Fruit fly (Drosophila melanogaster) whole organism, embryonic: Measurements from ENCODE around the gene Root.
A peak's percentile ranks its signal among the peaks of the same experiment; 100 is the strongest.

Experiments used
- B-H1 ChIP-seq: fragments of 200-800 bp; sonication (Bioruptor generic); IDR thresholded peaks from 3 replicates; pipeline ENCODE4 v1.3.6; 2022; ENCODE audit warnings: missing biosample characterization, missing genetic modification characterization
- B-H2 ChIP-seq: fragments of 200-800 bp; sonication (Bioruptor generic); optimal IDR thresholded peaks from 2 replicates; lab custom pipeline; 2018; ENCODE audit warnings: missing biosample characterization, mild to moderate bottlenecking, missing genetic modification characterization
- CG10366 ChIP-seq: fragments of 200-800 bp; sonication (Bioruptor generic); IDR thresholded peaks from 2 replicates; pipeline ENCODE4 v1.3.6; 2022; ENCODE audit warnings: missing biosample characterization, missing genetic modification characterization
- CG10462 ChIP-seq: fragments of 200-800 bp; sonication (Bioruptor generic); optimal IDR thresholded peaks from 2 replicates; lab custom pipeline; 2016; ENCODE audit warnings: missing biosample characterization, missing genetic modification characterization
- CG10565 ChIP-seq: fragments of 200-800 bp; sonication (Bioruptor generic); optimal IDR thresholded peaks from 3 replicates; lab custom pipeline; 2016; ENCODE audit warnings: missing biosample characterization, mild to moderate bottlenecking, missing genetic modification characterization
- CG11247 ChIP-seq: fragments of 200-800 bp; sonication (Bioruptor generic); IDR thresholded peaks from 2 replicates; pipeline ENCODE4 v1.3.6; 2022; ENCODE audit warnings: missing biosample characterization, missing genetic modification characterization
- CG12299 ChIP-seq: fragments of 200-800 bp; sonication (Bioruptor generic); optimal IDR thresholded peaks from 2 replicates; lab custom pipeline; 2018; ENCODE audit warnings: missing biosample characterization, mild to moderate bottlenecking, missing genetic modification characterization
- CG12391 ChIP-seq: fragments of 200-800 bp; sonication (Bioruptor generic); optimal IDR thresholded peaks from 3 replicates; lab custom pipeline; 2018; ENCODE audit warnings: missing biosample characterization, mild to moderate bottlenecking, missing genetic modification characterization, moderate library complexity
- CG17361 ChIP-seq: fragments of 200-800 bp; sonication (Bioruptor generic); IDR thresholded peaks from 3 replicates; pipeline ENCODE4 v1.3.6; 2022; ENCODE audit warnings: missing biosample characterization, missing genetic modification characterization
- CG17802 ChIP-seq: fragments of 200-800 bp; sonication (Bioruptor generic); optimal IDR thresholded peaks from 2 replicates; lab custom pipeline; 2018; ENCODE audit warnings: missing biosample characterization, mild to moderate bottlenecking, missing genetic modification characterization, moderate library complexity
- CG30403 ChIP-seq: fragments of 200-800 bp; sonication (Bioruptor generic); optimal IDR thresholded peaks from 3 replicates; lab custom pipeline; 2016; ENCODE audit warnings: missing biosample characterization, missing genetic modification characterization
- CG31365 ChIP-seq: fragments of 200-800 bp; sonication (Bioruptor generic); optimal IDR thresholded peaks from 2 replicates; lab custom pipeline; 2018; ENCODE audit warnings: missing biosample characterization, mild to moderate bottlenecking, missing genetic modification characterization
- CG34376 ChIP-seq: fragments of 200-800 bp; sonication (Bioruptor generic); optimal IDR thresholded peaks from 2 replicates; lab custom pipeline; 2018; ENCODE audit warnings: missing biosample characterization, mild to moderate bottlenecking, missing genetic modification characterization
- CG4730 ChIP-seq: fragments of 200-800 bp; sonication (Bioruptor generic); IDR thresholded peaks from 2 replicates; pipeline ENCODE4 v1.3.6; 2022; ENCODE audit warnings: missing biosample characterization, missing genetic modification characterization
- CG6689 ChIP-seq: fragments of 200-800 bp; sonication (Bioruptor generic); IDR thresholded peaks from 2 replicates; pipeline ENCODE4 v1.3.6; 2022; ENCODE audit warnings: missing biosample characterization, missing genetic modification characterization
- CG7987 ChIP-seq: fragments of 200-800 bp; sonication (Bioruptor generic); optimal IDR thresholded peaks from 2 replicates; lab custom pipeline; 2018; ENCODE audit warnings: missing biosample characterization, mild to moderate bottlenecking, missing genetic modification characterization, moderate library complexity
- CG8290 ChIP-seq, 3 experiments: fragments of 200-800 bp; sonication (Bioruptor generic); optimal IDR thresholded peaks; 2 replicates each; lab custom pipeline; 2016 to 2019; ENCODE audit warnings: missing biosample characterization in 3 of 3, missing genetic modification characterization in 3 of 3, mild to moderate bottlenecking in 2 of 3, moderate library complexity in 1 of 3
- CG8359 ChIP-seq: fragments of 200-800 bp; sonication (Bioruptor generic); optimal IDR thresholded peaks from 2 replicates; lab custom pipeline; 2017; ENCODE audit warnings: missing biosample characterization, mild to moderate bottlenecking, missing genetic modification characterization, borderline replicate concordance
- CG9215 ChIP-seq: fragments of 200-800 bp; sonication (Bioruptor generic); IDR thresholded peaks from 2 replicates; pipeline ENCODE4 v1.3.6; 2022; ENCODE audit warnings: missing biosample characterization, missing genetic modification characterization
- CkIIα-i1 ChIP-seq: fragments of 200-800 bp; sonication (Bioruptor generic); IDR thresholded peaks from 2 replicates; pipeline ENCODE4 v1.3.6; 2022; ENCODE audit warnings: missing biosample characterization, missing genetic modification characterization
- D ChIP-seq, 2 experiments: fragments of 200-800 bp in 1 of 2; fragments of >200 bp in 1 of 2; sonication (Bioruptor generic) in 1 of 2; optimal IDR thresholded peaks; 2 replicates in 1 of 2; 3 replicates in 1 of 2; lab custom pipeline; 2017; ENCODE audit warnings: mild to moderate bottlenecking in 1 of 2, missing biosample characterization in 1 of 2, missing genetic modification characterization in 1 of 2, missing genetic modification reagents in 1 of 2
- Dad ChIP-seq: fragments of 200-800 bp; sonication (Bioruptor generic); optimal IDR thresholded peaks from 3 replicates; lab custom pipeline; 2016; ENCODE audit warnings: missing biosample characterization, missing genetic modification characterization
- Deaf1 ChIP-seq: fragments of 200-800 bp; optimal IDR thresholded peaks from 3 replicates; lab custom pipeline; 2019; ENCODE audit warnings: missing biosample characterization, mild to moderate bottlenecking, missing genetic modification characterization, moderate library complexity
- Hr3 ChIP-seq: fragments of 200-800 bp; sonication (Bioruptor generic); optimal IDR thresholded peaks from 3 replicates; lab custom pipeline; 2016; ENCODE audit warnings: missing biosample characterization, missing genetic modification characterization
- Hr39 ChIP-seq: fragments of >200 bp; optimal IDR thresholded peaks from 2 replicates; lab custom pipeline; 2017
- Med ChIP-seq: fragments of 200-800 bp; sonication (Bioruptor generic); peaks from one replicate; lab custom pipeline; 2016; ENCODE audit warnings: missing biosample characterization, missing genetic modification characterization, mild to moderate bottlenecking, inconsistent platforms, moderate library complexity
- Nf-YA ChIP-seq: fragments of 200-800 bp; sonication (Bioruptor generic); IDR thresholded peaks from 2 replicates; pipeline ENCODE4 v1.3.6; 2022; ENCODE audit warnings: missing biosample characterization, missing genetic modification characterization
- Pdp1 ChIP-seq, 2 experiments: fragments of 200-800 bp; sonication (Bioruptor generic); optimal IDR thresholded peaks; 3 replicates each; lab custom pipeline; 2016; ENCODE audit warnings: missing biosample characterization in 2 of 2, missing genetic modification characterization in 2 of 2, mild to moderate bottlenecking in 1 of 2, moderate library complexity in 1 of 2
- Sox100B ChIP-seq: fragments of 200-800 bp; sonication (Bioruptor generic); optimal IDR thresholded peaks from 3 replicates; lab custom pipeline; 2018; ENCODE audit warnings: missing biosample characterization, mild to moderate bottlenecking, missing genetic modification characterization
- Trl ChIP-seq, 3 experiments: fragments of >200 bp in 2 of 3; fragments of 200-800 bp in 1 of 3; sonication (Bioruptor generic) in 1 of 3; optimal IDR thresholded peaks; 2 replicates in 1 of 3; 3 replicates in 2 of 3; lab custom pipeline; 2016 to 2017; ENCODE audit warnings: missing biosample characterization in 1 of 3, missing genetic modification characterization in 1 of 3
- ab ChIP-seq: fragments of 200-800 bp; sonication (Bioruptor generic); optimal IDR thresholded peaks from 2 replicates; lab custom pipeline; 2016; ENCODE audit warnings: missing biosample characterization, missing genetic modification characterization
- al ChIP-seq: fragments of 200-800 bp; sonication (Bioruptor generic); IDR thresholded peaks from 2 replicates; pipeline ENCODE4 v1.3.6; 2022; ENCODE audit warnings: missing biosample characterization, missing genetic modification characterization
- cato ChIP-seq: fragments of 200-800 bp; sonication (Bioruptor generic); optimal IDR thresholded peaks from 2 replicates; lab custom pipeline; 2016; ENCODE audit warnings: missing biosample characterization, missing genetic modification characterization, borderline replicate concordance
- chinmo ChIP-seq: fragments of 200-800 bp; sonication (Bioruptor generic); IDR thresholded peaks from 4 replicates; pipeline ENCODE4 v1.3.6; 2022; ENCODE audit warnings: missing biosample characterization, missing genetic modification characterization; ENCODE audit not compliant: partially characterized antibody
- corto ChIP-seq: fragments of 200-800 bp; sonication (Bioruptor generic); optimal IDR thresholded peaks from 2 replicates; lab custom pipeline; 2016; ENCODE audit warnings: missing biosample characterization, mild to moderate bottlenecking, missing genetic modification characterization, moderate library complexity
- crol ChIP-seq: fragments of 200-800 bp; sonication (Bioruptor generic); IDR thresholded peaks from 2 replicates; pipeline ENCODE4 v1.3.6; 2022; ENCODE audit warnings: missing biosample characterization, missing genetic modification characterization
- dpn ChIP-seq, 2 experiments: fragments of 200-800 bp; sonication (Bioruptor generic); optimal IDR thresholded peaks; 3 replicates each; lab custom pipeline; 2016; ENCODE audit warnings: missing biosample characterization in 2 of 2, missing genetic modification characterization in 2 of 2
- en ChIP-seq: fragments of 200-800 bp; sonication (Bioruptor generic); optimal IDR thresholded peaks from 2 replicates; lab custom pipeline; 2016; ENCODE audit warnings: missing biosample characterization, missing genetic modification characterization
- esg ChIP-seq: fragments of 200-800 bp; sonication (Bioruptor generic); conservative IDR thresholded peaks from 2 replicates; pipeline ENCODE4 v1.3.6; 2022; ENCODE audit warnings: missing biosample characterization, missing genetic modification characterization
- fd3F ChIP-seq: fragments of 200-800 bp; sonication (Bioruptor generic); optimal IDR thresholded peaks from 2 replicates; lab custom pipeline; 2018; ENCODE audit warnings: missing biosample characterization, mild to moderate bottlenecking, missing genetic modification characterization, moderate library complexity
- grau ChIP-seq: fragments of 200-800 bp; optimal IDR thresholded peaks from 3 replicates; lab custom pipeline; 2019; ENCODE audit warnings: missing biosample characterization, mild to moderate bottlenecking, missing genetic modification characterization, moderate library complexity
- jumu ChIP-seq: fragments of 200-800 bp; sonication (Bioruptor generic); optimal IDR thresholded peaks from 3 replicates; lab custom pipeline; 2016; ENCODE audit warnings: missing biosample characterization, missing genetic modification characterization
- maf-S ChIP-seq: fragments of 200-800 bp; sonication (Bioruptor generic); optimal IDR thresholded peaks from 2 replicates; lab custom pipeline; 2016; ENCODE audit warnings: missing biosample characterization, missing genetic modification characterization
- nerfin-1 ChIP-seq: fragments of 200-800 bp; sonication (Bioruptor generic); optimal IDR thresholded peaks from 3 replicates; lab custom pipeline; 2019; ENCODE audit warnings: missing biosample characterization, mild to moderate bottlenecking, missing genetic modification characterization, moderate library complexity
- ranshi ChIP-seq: fragments of 200-800 bp; sonication (Bioruptor generic); IDR thresholded peaks from 2 replicates; pipeline ENCODE4 v1.3.6; 2022; ENCODE audit warnings: missing biosample characterization, missing genetic modification characterization
- sens ChIP-seq: fragments of 200-800 bp; sonication (Bioruptor generic); peaks from one replicate; lab custom pipeline; 2016; ENCODE audit warnings: missing biosample characterization, missing genetic modification characterization
- sens-2 ChIP-seq: fragments of 200-800 bp; sonication (Bioruptor generic); IDR thresholded peaks from 2 replicates; pipeline ENCODE4 v1.3.6; 2022; ENCODE audit warnings: missing biosample characterization, missing genetic modification characterization
- tgo ChIP-seq: fragments of 200-800 bp; sonication (Bioruptor generic); IDR thresholded peaks from 3 replicates; pipeline ENCODE4 v1.3.6; 2022; ENCODE audit warnings: missing biosample characterization, missing genetic modification characterization
- zen2 ChIP-seq: fragments of 200-800 bp; sonication (Bioruptor generic); IDR thresholded peaks from 3 replicates; pipeline ENCODE4 v1.3.6; 2022; ENCODE audit warnings: missing biosample characterization, missing genetic modification characterization; ENCODE audit not compliant: partially characterized antibody

Gene Root

DNA sequence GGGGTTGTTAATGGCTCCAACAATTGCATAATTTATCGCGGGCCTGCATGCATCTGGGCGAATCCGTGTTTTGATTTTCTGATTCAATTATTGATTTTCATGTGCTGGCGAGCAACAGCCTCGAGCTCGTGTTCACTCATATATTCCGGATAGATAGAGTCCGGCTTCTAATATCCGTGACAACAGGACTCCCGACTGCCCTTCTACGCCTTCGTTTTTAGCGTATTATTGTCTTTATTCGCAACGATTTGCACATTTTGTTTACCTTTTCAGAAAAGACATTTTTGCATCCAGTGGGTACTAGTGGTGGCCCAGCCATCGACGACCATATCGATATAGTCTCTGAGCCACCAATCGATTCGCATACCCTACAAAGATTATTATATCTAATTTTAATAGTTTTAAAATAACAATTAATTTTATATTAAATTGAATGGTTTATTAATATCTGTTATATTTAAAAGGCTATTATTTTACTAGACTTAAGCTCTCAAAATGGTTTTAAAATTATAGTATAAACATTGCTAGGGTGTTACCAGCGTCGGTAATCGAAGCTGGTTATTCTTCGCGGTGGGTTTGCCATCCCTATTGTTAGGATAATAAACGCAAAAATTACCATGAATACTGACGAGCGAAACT, 48.2 kb downstream of the Root start, which contains the start of the genes Myo95E and TBC1d7 (continued):
- peak; percentile 87 for TF ChIP-seq Med
- TF ChIP-seq CG8290 (GFP tag; optimal IDR thresholded peaks at IDR 0.05; lab: Kevin White, UChicago) = no peak
- no peak for TF ChIP-seq CG8290 (tag; optimal IDR thresholded peaks at IDR 0.05; lab: Kevin White, UChicago)
- 0 out of 2 replicates have a peak, but pooled peaks have one; percentile 31 for TF ChIP-seq CkIIα-i1 (GFP tag; lab: Robert Waterston, UW)
- TF ChIP-seq sens-2 = peak; percentile 70; the same call in 1 of the 2 replicates
- peak; percentile 85 for TF ChIP-seq CG9215 (GFP tag; lab: Robert Waterston, UW)
- peak; percentile 89 for TF ChIP-seq CG10366 (GFP tag; lab: Robert Waterston, UW)
- TF ChIP-seq grau (tag; lab: Kevin White, UChicago) = peak; percentile 89
- TF ChIP-seq CG4730 (GFP tag; lab: Robert Waterston, UW) = peak; percentile 93
- peak; percentile 61 for TF ChIP-seq B-H2 (GFP tag; lab: Kevin White, UChicago)
- peak; percentile 81 for TF ChIP-seq B-H1 (GFP tag; lab: Robert Waterston, UW)
- peak; percentile 86 for TF ChIP-seq Sox100B (GFP tag; lab: Kevin White, UChicago)
- peak; percentile 7 to 91 for TF ChIP-seq dpn (GFP tag; optimal IDR thresholded peaks at IDR 0.05; lab: Kevin White, UChicago)
- TF ChIP-seq zen2 (GFP tag; lab: Robert Waterston, UW) = no peak; the same call in 2 of the 3 replicates
- TF ChIP-seq CG17361 (GFP tag; lab: Robert Waterston, UW) = peak; percentile 92
- peak; percentile 91 for TF ChIP-seq al
- peak; percentile 17 for TF ChIP-seq maf-S
- TF ChIP-seq Deaf1 (tag; lab: Kevin White, UChicago) = no peak
- peak; percentile 90 for TF ChIP-seq Hr3
- no peak for TF ChIP-seq CG31365 (tag; lab: Kevin White, UChicago)
- peak; percentile 78 for TF ChIP-seq nerfin-1 (tag; lab: Kevin White, UChicago)
- peak; percentile 46 to 60 for TF ChIP-seq Pdp1 (GFP tag; optimal IDR thresholded peaks at IDR 0.05; lab: Kevin White, UChicago)
- peak; percentile 88 for TF ChIP-seq sens
- TF ChIP-seq CG10462 = peak; percentile 40
- peak; percentile 86 for TF ChIP-seq CG11247 (GFP tag; lab: Robert Waterston, UW)
- peak; percentile 60 for TF ChIP-seq cato (GFP tag; lab: Kevin White, UChicago)
- TF ChIP-seq ranshi (GFP tag; lab: Robert Waterston, UW) = peak; percentile 93
- peak; percentile 97 for TF ChIP-seq tgo (GFP tag; lab: Robert Waterston, UW)
- TF ChIP-seq corto = peak; percentile 35
- TF ChIP-seq Nf-YA (GFP tag; lab: Robert Waterston, UW) = peak; percentile 83
- peak; percentile 77 for TF ChIP-seq CG7987 (GFP tag; lab: Kevin White, UChicago)
- TF ChIP-seq esg (GFP tag; lab: Robert Waterston, UW) = peak; percentile 95
- TF ChIP-seq CG34376 = peak; percentile 74
- TF ChIP-seq crol (GFP tag; lab: Robert Waterston, UW) = peak; percentile 59
- no peak for TF ChIP-seq chinmo (GFP tag; lab: Robert Waterston, UW)
- TF ChIP-seq CG12299 (tag; lab: Kevin White, UChicago) = peak; percentile 79
- no peak for TF ChIP-seq Dad (GFP tag; lab: Kevin White, UChicago)
- TF ChIP-seq fd3F (GFP tag; lab: Kevin White, UChicago) = peak; percentile 81
- TF ChIP-seq Trl (optimal IDR thresholded peaks at IDR 0.05; lab: Kevin White, UChicago) = no peak
- peak; percentile 46 for TF ChIP-seq Trl (GFP tag; optimal IDR thresholded peaks at IDR 0.05; lab: Kevin White, UChicago)
- TF ChIP-seq CG30403 (GFP tag; lab: Kevin White, UChicago) = peak; percentile 92
- peak; percentile 38 for TF ChIP-seq CG17802 (tag; lab: Kevin White, UChicago)
- TF ChIP-seq ab (GFP tag; lab: Kevin White, UChicago) = peak; percentile 4
- TF ChIP-seq jumu (GFP tag; lab: Kevin White, UChicago) = no peak
- no peak for TF ChIP-seq CG10565 (GFP tag; lab: Kevin White, UChicago)
- TF ChIP-seq CG12391 = peak; percentile 95
- TF ChIP-seq CG6689 (GFP tag; lab: Robert Waterston, UW) = peak; percentile 97
- TF ChIP-seq CG8359 (GFP tag; lab: Kevin White, UChicago) = no peak
- TF ChIP-seq en (GFP tag; lab: Kevin White, UChicago) = no peak
- TF ChIP-seq D (optimal IDR thresholded peaks at IDR 0.05; lab: Kevin White, UChicago) = no peak
- TF ChIP-seq D (GFP tag; optimal IDR thresholded peaks at IDR 0.05; lab: Kevin White, UChicago) = peak; percentile 74
- no peak for TF ChIP-seq Hr39
